Fruit fly (Drosophila melanogaster) whole organism, adult: Measurements from ENCODE around the gene Pyroxd1.

Experiments used
- CG11617 ChIP-seq: fragments of 200-800 bp; sonication (Bioruptor generic); optimal IDR thresholded peaks from 2 replicates; lab custom pipeline; 2017; ENCODE audit warnings: mild to moderate bottlenecking, missing biosample characterization, missing genetic modification reagents, missing genetic modification characterization
- CG12768 ChIP-seq: fragments of 200-800 bp; sonication (Bioruptor generic); optimal IDR thresholded peaks from 2 replicates; lab custom pipeline; 2017; ENCODE audit warnings: missing biosample characterization, missing genetic modification characterization, mild to moderate bottlenecking, moderate library complexity, missing genetic modification reagents
- CG14711 ChIP-seq: fragments of 200-800 bp; sonication (Bioruptor generic); optimal IDR thresholded peaks from 2 replicates; lab custom pipeline; 2018; ENCODE audit warnings: missing biosample characterization, mild to moderate bottlenecking, missing genetic modification characterization, moderate library complexity
- CG1620 ChIP-seq: fragments of 200-800 bp; sonication (Bioruptor generic); optimal IDR thresholded peaks from 2 replicates; lab custom pipeline; 2016; ENCODE audit warnings: missing biosample characterization, missing genetic modification characterization
- CG33017 ChIP-seq: fragments of 200-800 bp; sonication (Bioruptor generic); optimal IDR thresholded peaks from 2 replicates; lab custom pipeline; 2018; ENCODE audit warnings: missing biosample characterization, mild to moderate bottlenecking, missing genetic modification characterization, moderate library complexity
- CG5204 ChIP-seq: fragments of 200-800 bp; sonication (Bioruptor generic); optimal IDR thresholded peaks from 2 replicates; lab custom pipeline; 2016; ENCODE audit warnings: missing biosample characterization, missing genetic modification characterization
- CG7045 ChIP-seq: fragments of 200-800 bp; sonication (Bioruptor generic); optimal IDR thresholded peaks from 2 replicates; lab custom pipeline; 2017; ENCODE audit warnings: missing biosample characterization, mild to moderate bottlenecking, missing genetic modification characterization
- CG7101 ChIP-seq: fragments of 200-800 bp; sonication (Bioruptor generic); optimal IDR thresholded peaks from 2 replicates; lab custom pipeline; 2018; ENCODE audit warnings: missing biosample characterization, mild to moderate bottlenecking, missing genetic modification characterization, moderate library complexity
- Clk ChIP-seq: fragments of 200-800 bp; sonication (Bioruptor generic); optimal IDR thresholded peaks from 2 replicates; lab custom pipeline; 2017; ENCODE audit warnings: missing biosample characterization, missing genetic modification characterization
- Crg-1 ChIP-seq: fragments of 200-800 bp; sonication (Bioruptor generic); optimal IDR thresholded peaks from 2 replicates; lab custom pipeline; 2016; ENCODE audit warnings: missing biosample characterization, missing genetic modification characterization
- Hr96 ChIP-seq: fragments of 200-800 bp; sonication (Bioruptor generic); optimal IDR thresholded peaks from 2 replicates; lab custom pipeline; 2016; ENCODE audit warnings: missing biosample characterization, missing genetic modification characterization
- Mnt ChIP-seq: fragments of 200-800 bp; sonication (Bioruptor generic); optimal IDR thresholded peaks from 2 replicates; lab custom pipeline; 2016; ENCODE audit warnings: missing biosample characterization, mild to moderate bottlenecking, missing genetic modification characterization
- bab1 ChIP-seq: fragments of 200-800 bp; sonication (Bioruptor generic); optimal IDR thresholded peaks from 3 replicates; lab custom pipeline; 2019; ENCODE audit warnings: missing biosample characterization, mild to moderate bottlenecking, missing genetic modification characterization, moderate library complexity
- cic ChIP-seq: fragments of 200-800 bp; sonication (Bioruptor generic); optimal IDR thresholded peaks from 2 replicates; lab custom pipeline; 2017; ENCODE audit warnings: missing biosample characterization, mild to moderate bottlenecking, missing genetic modification characterization, moderate library complexity
- cnc ChIP-seq, 2 experiments: fragments of >200 bp; optimal IDR thresholded peaks; 2 replicates each; lab custom pipeline; 2017
- kay ChIP-seq: fragments of 200-800 bp; sonication (Bioruptor generic); peaks from one replicate; lab custom pipeline; 2016; ENCODE audit warnings: missing biosample characterization, missing genetic modification characterization, borderline replicate concordance
- ovo ChIP-seq: fragments of 200-800 bp; sonication (Bioruptor generic); optimal IDR thresholded peaks from 2 replicates; lab custom pipeline; 2016; ENCODE audit warnings: missing biosample characterization, missing genetic modification characterization
- pad ChIP-seq: fragments of 200-800 bp; sonication (Bioruptor generic); optimal IDR thresholded peaks from 3 replicates; lab custom pipeline; 2017; ENCODE audit warnings: missing biosample characterization, missing genetic modification characterization, mild to moderate bottlenecking, moderate library complexity, missing genetic modification reagents
- tj ChIP-seq: fragments of 200-800 bp; sonication (Bioruptor generic); optimal IDR thresholded peaks from 3 replicates; lab custom pipeline; 2017; ENCODE audit warnings: missing biosample characterization, mild to moderate bottlenecking, missing genetic modification characterization, moderate library complexity
- toe ChIP-seq: fragments of 200-800 bp; sonication (Bioruptor generic); optimal IDR thresholded peaks from 2 replicates; lab custom pipeline; 2016; ENCODE audit warnings: missing biosample characterization, missing genetic modification characterization

Gene Pyroxd1

DNA sequence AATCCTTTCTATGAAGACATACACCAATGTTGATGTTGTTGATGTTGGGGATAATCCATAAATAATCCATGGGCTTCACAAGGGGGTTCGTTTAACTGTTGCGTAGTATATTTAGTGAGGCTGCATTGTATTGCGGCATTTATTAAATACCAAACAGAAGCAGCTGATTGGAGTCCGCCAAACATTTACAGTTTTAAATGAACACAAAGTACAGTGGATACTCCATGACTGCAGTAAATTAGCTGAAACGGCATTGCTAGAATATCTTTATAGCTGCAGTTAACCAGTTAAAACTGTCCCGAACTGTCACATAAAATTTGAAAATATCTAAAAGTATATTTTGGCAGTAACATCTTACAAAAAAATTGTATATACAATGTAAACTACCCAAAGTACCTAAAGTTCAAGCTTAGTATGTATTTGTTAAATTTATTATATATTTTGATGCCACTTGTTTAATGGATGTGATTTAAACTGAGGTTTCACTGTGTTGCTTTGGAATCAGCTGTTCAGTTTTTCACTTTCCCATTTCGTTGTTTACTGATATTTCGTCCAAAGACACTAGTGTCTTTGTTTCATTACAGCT, at the start of gene Pyroxd1, which contains the start of gene CG10747:
TSS of gene Pyroxd1 (plus strand) at position 342 of the 586 bp plus-strand sequence.
TSS of gene CG10747 (minus strand) at position 255 of the 586 bp plus-strand sequence.
- TF ChIP-seq tj (peak; percentile 90), kay (GFP tag; lab: Kevin White, UChicago) (no peak), CG33017 (tag; lab: Kevin White, UChicago) (peak; percentile 98), Mnt (GFP tag; lab: Kevin White, UChicago) (peak; percentile 95), toe (GFP tag; lab: Kevin White, UChicago) (peak; percentile 99), CG5204 (GFP tag; lab: Kevin White, UChicago) (peak; percentile 99), CG12768 (GFP tag; lab: Kevin White, UChicago) (peak; percentile 99), Clk (GFP tag; lab: Kevin White, UChicago) (peak; percentile 97), cic (GFP tag; lab: Kevin White, UChicago) (peak; percentile 90), ovo (GFP tag; lab: Kevin White, UChicago) (peak; percentile 98), pad (GFP tag; lab: Kevin White, UChicago) (peak; percentile 92), Crg-1 (GFP tag; lab: Kevin White, UChicago) (peak; percentile 98), CG1620 (peak; percentile 98), bab1 (peak; percentile 99), Hr96 (peak; percentile 98), CG7101 (tag; lab: Kevin White, UChicago) (peak; percentile 98), CG11617 (peak; percentile 99), CG14711 (tag; lab: Kevin White, UChicago) (peak; percentile 95), cnc (optimal IDR thresholded peaks at IDR 0.05; lab: Kevin White, UChicago) (no peak), CG7045 (GFP tag; lab: Kevin White, UChicago) (peak; percentile 98)

- TF ChIP-seq Crg-1 (GFP tag; lab: Kevin White, UChicago) (no peak), kay (GFP tag; lab: Kevin White, UChicago) (no peak), cnc (optimal IDR thresholded peaks at IDR 0.05; lab: Kevin White, UChicago) (no peak), tj (no peak), CG12768 (GFP tag; lab: Kevin White, UChicago) (no peak), CG14711 (tag; lab: Kevin White, UChicago) (no peak), CG5204 (GFP tag; lab: Kevin White, UChicago) (no peak), CG7045 (GFP tag; lab: Kevin White, UChicago) (no peak), CG33017 (tag; lab: Kevin White, UChicago) (no peak), Clk (GFP tag; lab: Kevin White, UChicago) (no peak), pad (GFP tag; lab: Kevin White, UChicago) (no peak), toe (GFP tag; lab: Kevin White, UChicago) (no peak), cic (GFP tag; lab: Kevin White, UChicago) (no peak), Hr96 (no peak), ovo (GFP tag; lab: Kevin White, UChicago) (no peak), bab1 (no peak), Mnt (GFP tag; lab: Kevin White, UChicago) (no peak), CG7101 (tag; lab: Kevin White, UChicago) (no peak), CG1620 (no peak)
These were observed 39.9 kb upstream of the Pyroxd1 start for dm6 chr2L:20051172-20051893.

dm6 chr2L:20057391-20057790, 33.8 kb upstream of the Pyroxd1 start:
- no peak for TF ChIP-seq pad (GFP tag; lab: Kevin White, UChicago)
- TF ChIP-seq CG11617, result no peak
- TF ChIP-seq toe (GFP tag; lab: Kevin White, UChicago), result no peak

DNA sequence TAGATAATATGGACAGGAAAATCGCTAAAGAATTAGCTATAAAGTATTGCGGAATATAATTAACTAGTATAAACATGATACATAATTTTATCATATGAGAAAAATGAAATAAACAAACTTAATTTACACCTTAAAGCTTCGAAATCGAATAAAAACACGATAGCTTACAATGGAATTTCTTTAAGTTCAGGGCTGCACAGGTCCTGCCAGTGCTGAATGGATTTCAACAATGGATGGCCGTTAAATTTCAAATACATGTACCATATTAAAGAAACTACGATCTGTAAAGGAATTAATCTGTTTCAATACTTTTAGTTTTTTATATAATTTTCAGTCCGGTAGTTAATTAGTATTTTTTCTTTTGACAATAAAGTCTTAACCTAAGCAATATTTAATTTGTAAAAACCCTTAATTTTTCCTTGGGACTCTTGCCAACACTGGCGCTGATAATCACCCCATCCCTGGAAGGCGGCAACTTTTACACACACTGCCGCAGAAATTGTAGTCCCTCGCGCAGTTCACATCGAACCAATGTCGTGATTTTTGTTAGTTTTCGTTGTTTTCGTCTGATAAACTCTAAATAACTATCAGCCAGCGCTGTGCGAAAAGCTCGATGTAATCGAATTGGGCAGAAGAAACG, 30.1 kb upstream of the Pyroxd1 start, which contains the start of the genes barr and lok:
TSS of gene barr (minus strand) at position 353 of the 640 bp plus-strand sequence.
TSS of gene lok (plus strand) at position 405 of the 640 bp plus-strand sequence.
- TF ChIP-seq CG5204 (GFP tag; lab: Kevin White, UChicago) (no peak), kay (GFP tag; lab: Kevin White, UChicago) (no peak), Clk (GFP tag; lab: Kevin White, UChicago) (no peak), cic (GFP tag; lab: Kevin White, UChicago) (no peak), Crg-1 (GFP tag; lab: Kevin White, UChicago) (peak; percentile 39), Hr96 (peak; percentile 60), CG11617 (peak; percentile 41), pad (GFP tag; lab: Kevin White, UChicago) (peak; percentile 53), CG7101 (tag; lab: Kevin White, UChicago) (peak; percentile 42), CG14711 (tag; lab: Kevin White, UChicago) (peak; percentile 31), tj (peak; percentile 41), CG12768 (GFP tag; lab: Kevin White, UChicago) (peak; percentile 43), CG7045 (GFP tag; lab: Kevin White, UChicago) (peak; percentile 33), Mnt (GFP tag; lab: Kevin White, UChicago) (peak; percentile 26), ovo (GFP tag; lab: Kevin White, UChicago) (peak; percentile 47), toe (GFP tag; lab: Kevin White, UChicago) (peak; percentile 83), CG33017 (tag; lab: Kevin White, UChicago) (peak; percentile 10), bab1 (no peak), CG1620 (peak; percentile 64), cnc (optimal IDR thresholded peaks at IDR 0.05; lab: Kevin White, UChicago) (no peak)

dm6 chr2L:20065516-20065915, 25.7 kb upstream of the Pyroxd1 start, which contains the start of gene vls:
TSS of gene vls (minus strand) at chr2L:20065679.
- TF ChIP-seq kay (GFP tag; lab: Kevin White, UChicago) (no peak), Hr96 (no peak), CG11617 (no peak), CG33017 (tag; lab: Kevin White, UChicago) (no peak), CG14711 (tag; lab: Kevin White, UChicago) (peak; percentile 89), CG7101 (tag; lab: Kevin White, UChicago) (no peak)
